Worm (Caenorhabditis elegans) whole organism, L1 larva: ENCODE measurements around the gene C36E8.6.

ENCODE experiments used
- C16A3.4 ChIP-seq: fragments of 150-350 bp; optimal IDR thresholded peaks from 2 replicates; lab custom pipeline; 2014; ENCODE audit warnings: missing biosample characterization, missing genetic modification characterization
- Y116A8C.19 ChIP-seq: sonication (generic microtip); optimal IDR thresholded peaks from 2 replicates; lab custom pipeline; 2016; ENCODE audit warnings: missing compliant biosample characterization, missing genetic modification characterization, borderline replicate concordance
- alr-1 ChIP-seq: fragments of 200-800 bp; sonication (Bioruptor generic); optimal IDR thresholded peaks from 2 replicates; lab custom pipeline; 2018; ENCODE audit warnings: borderline replicate concordance, mild to moderate bottlenecking, missing genetic modification characterization, missing compliant biosample characterization
- aly-2 ChIP-seq: fragments of 150-350 bp; optimal IDR thresholded peaks from 2 replicates; lab custom pipeline; 2014; ENCODE audit warnings: missing biosample characterization, missing genetic modification characterization
- ceh-82 ChIP-seq, 3 experiments: fragments of 150-350 bp in 1 of 3; sonication (generic microtip) in 2 of 3; optimal IDR thresholded peaks; 2 replicates each; lab custom pipeline; 2014 to 2017; ENCODE audit warnings: missing biosample characterization in 3 of 3, missing genetic modification characterization in 3 of 3
- ces-1 ChIP-seq: fragments of 150-350 bp; optimal IDR thresholded peaks from 2 replicates; lab custom pipeline; 2014; ENCODE audit warnings: missing biosample characterization, missing genetic modification reagents, missing genetic modification characterization
- dpl-1 ChIP-seq, 3 experiments: fragments of 150-350 bp in 2 of 3; sonication (generic microtip) in 1 of 3; optimal IDR thresholded peaks; 2 replicates each; lab custom pipeline; 2014 to 2017; ENCODE audit warnings: missing biosample characterization in 3 of 3, missing genetic modification characterization in 3 of 3, missing genetic modification reagents in 3 of 3
- dsc-1 ChIP-seq: sonication (generic microtip); optimal IDR thresholded peaks from 2 replicates; lab custom pipeline; 2016; ENCODE audit warnings: mild to moderate bottlenecking, missing genetic modification characterization, missing compliant biosample characterization
- efl-1 ChIP-seq, 4 experiments: fragments of 150-350 bp; optimal IDR thresholded peaks in 3 of 4; peaks in 1 of 4; 1 replicate in 1 of 4; 2 replicates in 3 of 4; lab custom pipeline; 2014; ENCODE audit warnings: missing biosample characterization in 2 of 4, missing genetic modification characterization in 2 of 4, missing genetic modification reagents in 2 of 4
- egl-13 ChIP-seq: sonication (generic microtip); optimal IDR thresholded peaks from 2 replicates; lab custom pipeline; 2016; ENCODE audit warnings: missing genotype, missing genetic modification reagents, missing genetic modification characterization, missing compliant biosample characterization
- elt-3 ChIP-seq, 6 experiments: fragments of 150-350 bp in 1 of 6; sonication (generic microtip); optimal IDR thresholded peaks; 2 replicates each; lab custom pipeline; 2017 to 2018; ENCODE audit warnings: missing biosample characterization in 6 of 6, missing genetic modification characterization in 6 of 6, inconsistent platforms in 1 of 6
- grh-1 ChIP-seq: fragments of 200-800 bp; sonication (Bioruptor generic); IDR thresholded peaks from 2 replicates; pipeline ENCODE4 v1.3.6; 2022; ENCODE audit warnings: missing genetic modification reagents, missing genetic modification characterization, missing compliant biosample characterization
- hlh-17 ChIP-seq: fragments of 200-800 bp; sonication (Bioruptor generic); optimal IDR thresholded peaks from 2 replicates; lab custom pipeline; 2018; ENCODE audit warnings: missing genetic modification characterization, mild to moderate bottlenecking, missing compliant biosample characterization, moderate library complexity, borderline replicate concordance
- hlh-4 ChIP-seq: sonication (generic microtip); optimal IDR thresholded peaks from 2 replicates; lab custom pipeline; 2016; ENCODE audit warnings: mild to moderate bottlenecking, missing genetic modification characterization, missing compliant biosample characterization
- isw-1 ChIP-seq: fragments of 200-800 bp; sonication (Bioruptor generic); IDR thresholded peaks from 2 replicates; pipeline ENCODE4 v1.3.6; 2022; ENCODE audit warnings: missing genetic modification characterization, missing compliant biosample characterization
- jun-1 ChIP-seq: fragments of 150-350 bp; optimal IDR thresholded peaks from 2 replicates; lab custom pipeline; 2014; ENCODE audit warnings: missing biosample characterization, missing genetic modification reagents, missing genetic modification characterization
- lin-13 ChIP-seq: fragments of 150-350 bp; optimal IDR thresholded peaks from 2 replicates; lab custom pipeline; 2014; ENCODE audit warnings: missing biosample characterization, missing genetic modification reagents, missing genetic modification characterization
- lin-14 ChIP-seq: fragments of 200-800 bp; sonication (Bioruptor generic); optimal IDR thresholded peaks from 2 replicates; lab custom pipeline; 2018; ENCODE audit warnings: mild to moderate bottlenecking, missing genetic modification characterization, moderate library complexity, missing compliant biosample characterization
- lin-35 ChIP-seq, 2 experiments: fragments of 150-350 bp; optimal IDR thresholded peaks; 2 replicates each; lab custom pipeline; 2014; ENCODE audit warnings: missing biosample characterization in 2 of 2, missing genetic modification characterization in 2 of 2, missing genetic modification reagents in 2 of 2
- lsy-2 ChIP-seq, 2 experiments: fragments of 150-350 bp; optimal IDR thresholded peaks; 2 replicates each; lab custom pipeline; 2014; ENCODE audit warnings: missing biosample characterization in 2 of 2, missing genetic modification characterization in 2 of 2
- mab-9 ChIP-seq: fragments of 200-800 bp; sonication (Bioruptor generic); IDR thresholded peaks from 2 replicates; pipeline ENCODE4 v1.3.6; 2022; ENCODE audit warnings: missing genetic modification reagents, missing genetic modification characterization, missing compliant biosample characterization
- mdl-1 ChIP-seq, 2 experiments: fragments of 150-350 bp; optimal IDR thresholded peaks; 2 replicates each; lab custom pipeline; 2014 to 2017; ENCODE audit warnings: missing biosample characterization in 2 of 2, missing genetic modification characterization in 2 of 2, inconsistent platforms in 1 of 2
- mef-2 ChIP-seq: fragments of 150-350 bp; optimal IDR thresholded peaks from 2 replicates; lab custom pipeline; 2014; ENCODE audit warnings: missing biosample characterization, missing genetic modification characterization
- nhr-12 ChIP-seq: sonication (generic microtip); optimal IDR thresholded peaks from 2 replicates; lab custom pipeline; 2017; ENCODE audit warnings: missing biosample characterization, missing genetic modification characterization
- nhr-20 ChIP-seq: sonication (generic microtip); optimal IDR thresholded peaks from 2 replicates; lab custom pipeline; 2016; ENCODE audit warnings: mild to moderate bottlenecking, missing genetic modification characterization, missing compliant biosample characterization
- nhr-237 ChIP-seq: fragments of 150-350 bp; optimal IDR thresholded peaks from 2 replicates; lab custom pipeline; 2014; ENCODE audit warnings: missing biosample characterization, missing genetic modification characterization
- nhr-28 ChIP-seq: fragments of 150-350 bp; optimal IDR thresholded peaks from 2 replicates; lab custom pipeline; 2014; ENCODE audit warnings: missing biosample characterization, missing genetic modification characterization
- nhr-71 ChIP-seq: sonication (generic microtip); optimal IDR thresholded peaks from 2 replicates; lab custom pipeline; 2016; ENCODE audit warnings: mild to moderate bottlenecking, missing genetic modification characterization, moderate library complexity, missing compliant biosample characterization
- nhr-76 ChIP-seq: sonication (generic microtip); optimal IDR thresholded peaks from 2 replicates; lab custom pipeline; 2017; ENCODE audit warnings: missing biosample characterization, missing genetic modification characterization
- nhr-85 ChIP-seq: sonication (generic microtip); peaks from one replicate; lab custom pipeline; 2016; ENCODE audit warnings: missing genetic modification characterization, inconsistent platforms, missing compliant biosample characterization
- nhr-90 ChIP-seq: sonication (generic microtip); optimal IDR thresholded peaks from 2 replicates; lab custom pipeline; 2016; ENCODE audit warnings: mild to moderate bottlenecking, missing genetic modification characterization, missing compliant biosample characterization; ENCODE audit not compliant: poor library complexity
- skn-1 ChIP-seq: fragments of 150-350 bp; optimal IDR thresholded peaks from 2 replicates; lab custom pipeline; 2014; ENCODE audit warnings: missing biosample characterization, missing genetic modification characterization
- sptf-1 ChIP-seq: fragments of 150-350 bp; optimal IDR thresholded peaks from 2 replicates; lab custom pipeline; 2014; ENCODE audit warnings: missing biosample characterization, missing genetic modification characterization
- tlp-1 ChIP-seq: fragments of 150-350 bp; optimal IDR thresholded peaks from 2 replicates; lab custom pipeline; 2014; ENCODE audit warnings: missing biosample characterization, missing genetic modification characterization
- zag-1 ChIP-seq: fragments of 150-350 bp; optimal IDR thresholded peaks from 2 replicates; lab custom pipeline; 2014; ENCODE audit warnings: missing biosample characterization, missing genetic modification characterization
- ztf-4 ChIP-seq: fragments of 150-350 bp; optimal IDR thresholded peaks from 2 replicates; lab custom pipeline; 2014; ENCODE audit warnings: missing biosample characterization, missing genetic modification characterization

Gene C36E8.6

DNA sequence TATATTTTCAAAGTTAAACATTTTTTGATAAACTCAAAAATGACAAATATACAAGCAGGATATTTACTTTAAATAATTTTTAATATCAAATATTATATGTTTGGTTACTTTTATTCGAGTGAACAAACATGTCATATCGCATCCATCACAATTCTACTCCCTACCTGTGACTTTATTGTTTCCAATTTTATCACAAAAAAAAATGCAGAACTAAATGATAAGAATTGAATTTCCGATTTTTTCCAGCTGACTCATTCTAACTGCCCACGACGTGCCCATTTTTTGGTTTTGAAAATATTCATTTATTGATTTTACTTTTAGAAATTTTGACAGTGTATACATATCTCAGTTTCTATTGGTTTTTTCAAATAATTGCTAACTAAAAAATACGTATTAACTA, 23.1 kb downstream of the C36E8.6 start:
- TF ChIP-seq efl-1 (optimal IDR thresholded peaks at IDR 0.05; lab: Kevin White, UChicago) (no peak), efl-1 (GFP tag; optimal IDR thresholded peaks at IDR 0.05 in 1 of 2; lab: Kevin White, UChicago) (peak in 1 of 2 experiments; percentile 28), ces-1 (GFP tag; lab: Kevin White, UChicago) (no peak)

- TF ChIP-seq sptf-1 (tag; lab: Kevin White, UChicago) (no peak), skn-1 (no peak), egl-13 (tag; lab: Kevin White, UChicago) (no peak), nhr-76 (tag; lab: Kevin White, UChicago) (no peak), mab-9 (no peak), nhr-12 (tag; lab: Kevin White, UChicago) (no peak), ces-1 (GFP tag; lab: Kevin White, UChicago) (no peak), ceh-82 (tag; optimal IDR thresholded peaks at IDR 0.05; lab: Kevin White, UChicago) (no peak), dsc-1 (tag; lab: Kevin White, UChicago) (no peak)
These were observed 24.2 kb downstream of the C36E8.6 start, which contains the start of gene C36E8.4 for ce11 chrIII:4012036-4012435. Gene C36E8.4, plus strand, starts transcription at chrIII:4012336.

DNA sequence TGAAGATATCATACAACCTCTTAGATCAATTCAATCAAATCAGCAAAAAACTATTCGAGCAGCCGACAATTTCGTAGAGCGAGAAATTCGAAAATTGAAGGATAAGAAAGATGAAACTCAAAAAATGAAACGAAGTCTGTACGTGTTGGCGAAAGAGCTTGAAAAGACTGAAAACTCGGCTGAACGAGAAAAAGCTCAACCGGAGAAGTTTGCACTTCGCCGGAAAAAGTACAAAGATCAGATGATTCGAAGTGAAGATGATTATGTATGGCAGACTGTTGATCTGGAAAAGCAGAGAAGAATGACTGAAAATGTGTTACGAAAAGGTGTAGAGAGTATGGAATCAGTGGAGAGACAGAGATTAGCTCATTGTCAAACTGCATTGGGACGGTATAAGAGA, 25.2 kb downstream of the C36E8.6 start:
- TF ChIP-seq hlh-17 (no peak), nhr-28 (no peak), alr-1 (tag; lab: Kevin White, UChicago) (no peak), isw-1 (no peak)

ce11 chrIII:4015382-4015986, 27.6 kb downstream of the C36E8.6 start:
- peak; percentile 89 for TF ChIP-seq tlp-1 (tag; lab: Kevin White, UChicago)
- no peak for TF ChIP-seq lin-35 (GFP tag; optimal IDR thresholded peaks at IDR 0.05; lab: Kevin White, UChicago)
- TF ChIP-seq nhr-71 (tag; lab: Kevin White, UChicago) = peak; percentile 1
- no peak for TF ChIP-seq mdl-1 (tag; optimal IDR thresholded peaks at IDR 0.05; lab: Kevin White, UChicago)
- TF ChIP-seq lin-13 = no peak
- TF ChIP-seq aly-2 (tag; lab: Kevin White, UChicago) = peak; percentile 88
- no peak for TF ChIP-seq nhr-237 (tag; lab: Kevin White, UChicago)
- peak; percentile 20 for TF ChIP-seq lin-14
- TF ChIP-seq dpl-1 (GFP tag; optimal IDR thresholded peaks at IDR 0.05; lab: Kevin White, UChicago) = peak in 1 of 3 experiments; percentile 38
- peak; percentile 63 for TF ChIP-seq nhr-85 (tag; lab: Kevin White, UChicago)
- TF ChIP-seq mef-2 (tag; lab: Kevin White, UChicago) = no peak
- no peak for TF ChIP-seq skn-1
- TF ChIP-seq grh-1 (GFP tag; lab: Robert Waterston, UW) = peak; percentile 28; the same call in 1 of the 2 replicates
- TF ChIP-seq C16A3.4 (tag; lab: Kevin White, UChicago) = no peak
- TF ChIP-seq hlh-4 = no peak
- TF ChIP-seq jun-1 (tag; lab: Kevin White, UChicago) = no peak
- TF ChIP-seq sptf-1 (tag; lab: Kevin White, UChicago) = no peak
- TF ChIP-seq Y116A8C.19 = no peak
- no peak for TF ChIP-seq zag-1
- TF ChIP-seq nhr-90 (tag; lab: Kevin White, UChicago) = peak; percentile 17
- TF ChIP-seq elt-3 (tag; optimal IDR thresholded peaks at IDR 0.05; lab: Kevin White, UChicago) = no peak
- no peak for TF ChIP-seq nhr-20 (tag; lab: Kevin White, UChicago)
- peak; percentile 11 to 23 for TF ChIP-seq lsy-2 (tag; optimal IDR thresholded peaks at IDR 0.05; lab: Kevin White, UChicago)
- no peak for TF ChIP-seq efl-1 (optimal IDR thresholded peaks at IDR 0.05; lab: Kevin White, UChicago)
- TF ChIP-seq efl-1 (GFP tag; optimal IDR thresholded peaks at IDR 0.05 in 1 of 2; lab: Kevin White, UChicago) = peak in 1 of 2 experiments; percentile 92
- TF ChIP-seq ztf-4 = peak; percentile 52
